Worm (Caenorhabditis elegans) whole organism, L1 larva: ENCODE results near the gene clec-175.

ENCODE experiments used
- C04F5.9 ChIP-seq: sonication (generic microtip); optimal IDR thresholded peaks from 2 replicates; lab custom pipeline; 2016; ENCODE audit warnings: missing genetic modification characterization, missing compliant biosample characterization
- F16B12.6 ChIP-seq: fragments of 150-350 bp; optimal IDR thresholded peaks from 2 replicates; lab custom pipeline; 2014; ENCODE audit warnings: missing biosample characterization, missing genetic modification characterization
- aha-1 ChIP-seq: fragments of 150-350 bp; optimal IDR thresholded peaks from 2 replicates; lab custom pipeline; 2014; ENCODE audit warnings: missing biosample characterization, missing genetic modification characterization
- aly-2 ChIP-seq: fragments of 150-350 bp; optimal IDR thresholded peaks from 2 replicates; lab custom pipeline; 2014; ENCODE audit warnings: missing biosample characterization, missing genetic modification characterization
- ama-1 ChIP-seq: fragments of 150-350 bp; optimal IDR thresholded peaks from 2 replicates; lab custom pipeline; 2014
- ceh-82 ChIP-seq, 3 experiments: fragments of 150-350 bp in 1 of 3; sonication (generic microtip) in 2 of 3; optimal IDR thresholded peaks; 2 replicates each; lab custom pipeline; 2014 to 2017; ENCODE audit warnings: missing biosample characterization in 3 of 3, missing genetic modification characterization in 3 of 3
- ceh-88 ChIP-seq: fragments of 200-800 bp; sonication (Bioruptor generic); IDR thresholded peaks from 2 replicates; pipeline ENCODE4 v1.3.6; 2022; ENCODE audit warnings: missing genetic modification characterization, missing compliant biosample characterization
- dpl-1 ChIP-seq, 3 experiments: fragments of 150-350 bp in 2 of 3; sonication (generic microtip) in 1 of 3; optimal IDR thresholded peaks; 2 replicates each; lab custom pipeline; 2014 to 2017; ENCODE audit warnings: missing biosample characterization in 3 of 3, missing genetic modification characterization in 3 of 3, missing genetic modification reagents in 3 of 3
- efl-1 ChIP-seq, 4 experiments: fragments of 150-350 bp; optimal IDR thresholded peaks in 3 of 4; peaks in 1 of 4; 1 replicate in 1 of 4; 2 replicates in 3 of 4; lab custom pipeline; 2014; ENCODE audit warnings: missing biosample characterization in 2 of 4, missing genetic modification characterization in 2 of 4, missing genetic modification reagents in 2 of 4
- ets-5 ChIP-seq: fragments of 200-800 bp; sonication (Bioruptor generic); IDR thresholded peaks from 2 replicates; pipeline ENCODE4 v1.3.6; 2022; ENCODE audit warnings: missing genetic modification characterization, missing compliant biosample characterization
- fkh-4 ChIP-seq: sonication (generic microtip); optimal IDR thresholded peaks from 2 replicates; lab custom pipeline; 2016; ENCODE audit warnings: missing compliant biosample characterization, missing genetic modification characterization, borderline replicate concordance
- fkh-8 ChIP-seq: sonication (generic microtip); optimal IDR thresholded peaks from 2 replicates; lab custom pipeline; 2016; ENCODE audit warnings: mild to moderate bottlenecking, missing genetic modification characterization, missing compliant biosample characterization
- grh-1 ChIP-seq: fragments of 200-800 bp; sonication (Bioruptor generic); IDR thresholded peaks from 2 replicates; pipeline ENCODE4 v1.3.6; 2022; ENCODE audit warnings: missing genetic modification reagents, missing genetic modification characterization, missing compliant biosample characterization
- hlh-4 ChIP-seq: sonication (generic microtip); optimal IDR thresholded peaks from 2 replicates; lab custom pipeline; 2016; ENCODE audit warnings: mild to moderate bottlenecking, missing genetic modification characterization, missing compliant biosample characterization
- jun-1 ChIP-seq: fragments of 150-350 bp; optimal IDR thresholded peaks from 2 replicates; lab custom pipeline; 2014; ENCODE audit warnings: missing biosample characterization, missing genetic modification reagents, missing genetic modification characterization
- lin-14 ChIP-seq: fragments of 200-800 bp; sonication (Bioruptor generic); optimal IDR thresholded peaks from 2 replicates; lab custom pipeline; 2018; ENCODE audit warnings: mild to moderate bottlenecking, missing genetic modification characterization, moderate library complexity, missing compliant biosample characterization
- lin-15B ChIP-seq: fragments of 150-350 bp; sonication (generic microtip); optimal IDR thresholded peaks from 3 replicates; lab custom pipeline; 2014; ENCODE audit warnings: missing biosample characterization, missing genetic modification characterization
- lir-3 ChIP-seq: sonication (generic microtip); optimal IDR thresholded peaks from 2 replicates; lab custom pipeline; 2016; ENCODE audit warnings: mild to moderate bottlenecking, missing genetic modification characterization, moderate library complexity, missing compliant biosample characterization; ENCODE audit not compliant: poor library complexity
- lsy-2 ChIP-seq, 2 experiments: fragments of 150-350 bp; optimal IDR thresholded peaks; 2 replicates each; lab custom pipeline; 2014; ENCODE audit warnings: missing biosample characterization in 2 of 2, missing genetic modification characterization in 2 of 2
- mab-9 ChIP-seq: fragments of 200-800 bp; sonication (Bioruptor generic); IDR thresholded peaks from 2 replicates; pipeline ENCODE4 v1.3.6; 2022; ENCODE audit warnings: missing genetic modification reagents, missing genetic modification characterization, missing compliant biosample characterization
- nhr-19 ChIP-seq: fragments of 200-800 bp; sonication (Bioruptor generic); conservative IDR thresholded peaks from 2 replicates; pipeline ENCODE4 v1.3.6; 2022; ENCODE audit warnings: missing genetic modification characterization, missing compliant biosample characterization
- nhr-47 ChIP-seq: sonication (generic microtip); optimal IDR thresholded peaks from 2 replicates; lab custom pipeline; 2016; ENCODE audit warnings: mild to moderate bottlenecking, missing genetic modification characterization, moderate library complexity, missing compliant biosample characterization
- nhr-71 ChIP-seq: sonication (generic microtip); optimal IDR thresholded peaks from 2 replicates; lab custom pipeline; 2016; ENCODE audit warnings: mild to moderate bottlenecking, missing genetic modification characterization, moderate library complexity, missing compliant biosample characterization
- nhr-77 ChIP-seq: fragments of 150-350 bp; optimal IDR thresholded peaks from 2 replicates; lab custom pipeline; 2014; ENCODE audit warnings: missing biosample characterization, missing genetic modification characterization
- nhr-85 ChIP-seq: sonication (generic microtip); peaks from one replicate; lab custom pipeline; 2016; ENCODE audit warnings: missing genetic modification characterization, inconsistent platforms, missing compliant biosample characterization
- skn-1 ChIP-seq: fragments of 150-350 bp; optimal IDR thresholded peaks from 2 replicates; lab custom pipeline; 2014; ENCODE audit warnings: missing biosample characterization, missing genetic modification characterization
- snu-23 ChIP-seq: sonication (generic microtip); optimal IDR thresholded peaks from 2 replicates; lab custom pipeline; 2016; ENCODE audit warnings: missing genetic modification characterization, missing compliant biosample characterization
- tlp-1 ChIP-seq: fragments of 150-350 bp; optimal IDR thresholded peaks from 2 replicates; lab custom pipeline; 2014; ENCODE audit warnings: missing biosample characterization, missing genetic modification characterization
- unc-98 ChIP-seq: fragments of 200-800 bp; sonication (Bioruptor generic); IDR thresholded peaks from 2 replicates; pipeline ENCODE4 v1.3.6; 2022; ENCODE audit warnings: missing genetic modification characterization, missing compliant biosample characterization
- xbp-1 ChIP-seq: sonication (generic microtip); optimal IDR thresholded peaks from 2 replicates; lab custom pipeline; 2016; ENCODE audit warnings: missing genetic modification characterization, missing compliant biosample characterization
- zag-1 ChIP-seq: fragments of 150-350 bp; optimal IDR thresholded peaks from 2 replicates; lab custom pipeline; 2014; ENCODE audit warnings: missing biosample characterization, missing genetic modification characterization
- zip-4 ChIP-seq: fragments of 200-800 bp; sonication (Bioruptor generic); optimal IDR thresholded peaks from 2 replicates; lab custom pipeline; 2018; ENCODE audit warnings: mild to moderate bottlenecking, missing genetic modification characterization, moderate library complexity, missing compliant biosample characterization
- ztf-11 ChIP-seq, 2 experiments: sonication (generic microtip); optimal IDR thresholded peaks; 2 replicates each; lab custom pipeline; 2016 to 2017; ENCODE audit warnings: missing genetic modification characterization in 2 of 2, missing biosample characterization in 1 of 2, missing compliant biosample characterization in 1 of 2

Gene clec-175

ce11 chrIV:4407055-4407461, 15.1 kb upstream of the clec-175 start (continued):
- TF ChIP-seq tlp-1 (tag; lab: Kevin White, UChicago), result no peak
- no peak for TF ChIP-seq unc-98 (GFP tag; lab: Robert Waterston, UW)
- TF ChIP-seq lin-15B, result no peak
- peak; percentile 5 for TF ChIP-seq snu-23 (GFP tag; lab: Kevin White, UChicago)
- no peak for TF ChIP-seq hlh-4 (tag; lab: Kevin White, UChicago)
- TF ChIP-seq fkh-4 (tag; lab: Kevin White, UChicago), result no peak
- peak; percentile 62 for TF ChIP-seq jun-1
- no peak for TF ChIP-seq ets-5 (GFP tag; lab: Robert Waterston, UW)
- TF ChIP-seq lsy-2 (tag; optimal IDR thresholded peaks at IDR 0.05; lab: Kevin White, UChicago), result peak; percentile 43 to 44
- TF ChIP-seq nhr-47 (tag; lab: Kevin White, UChicago), result peak; percentile 32
- no peak for TF ChIP-seq zag-1 (tag; lab: Kevin White, UChicago)
- TF ChIP-seq nhr-77 (tag; lab: Kevin White, UChicago), result peak; percentile 73
- peak; percentile 12 for TF ChIP-seq zip-4 (GFP tag; lab: Kevin White, UChicago)
- TF ChIP-seq ceh-82 (tag; optimal IDR thresholded peaks at IDR 0.05; lab: Kevin White, UChicago), result no peak
- TF ChIP-seq mab-9 (GFP tag; lab: Robert Waterston, UW), result no peak
- TF ChIP-seq efl-1 (optimal IDR thresholded peaks at IDR 0.05; lab: Kevin White, UChicago), result peak; percentile 52 to 54
- TF ChIP-seq efl-1 (GFP tag; optimal IDR thresholded peaks at IDR 0.05 in 1 of 2; lab: Kevin White, UChicago), result peak; percentile 12 to 93
- TF ChIP-seq nhr-19, result peak; percentile 64
- no peak for TF ChIP-seq aly-2 (tag; lab: Kevin White, UChicago)
- peak; percentile 20 for TF ChIP-seq skn-1 (tag; lab: Kevin White, UChicago)

ce11 chrIV:4408714-4409113, 13.4 kb upstream of the clec-175 start:
- TF ChIP-seq nhr-71 (no peak), aha-1 (no peak), efl-1 (optimal IDR thresholded peaks at IDR 0.05; lab: Kevin White, UChicago) (no peak), efl-1 (GFP tag; optimal IDR thresholded peaks at IDR 0.05 in 1 of 2; lab: Kevin White, UChicago) (peak in 1 of 2 experiments; percentile 81)

- TF ChIP-seq grh-1 (GFP tag; lab: Robert Waterston, UW) (no peak), nhr-85 (tag; lab: Kevin White, UChicago) (peak; percentile 18), efl-1 (optimal IDR thresholded peaks at IDR 0.05; lab: Kevin White, UChicago) (no peak), efl-1 (GFP tag; optimal IDR thresholded peaks at IDR 0.05 in 1 of 2; lab: Kevin White, UChicago) (peak in 1 of 2 experiments; percentile 70)
These were observed 11.6 kb upstream of the clec-175 start for ce11 chrIV:4410526-4410925.

ce11 chrIV:4411311-4411947, 10.7 kb upstream of the clec-175 start:
- TF ChIP-seq ceh-82 (tag; optimal IDR thresholded peaks at IDR 0.05; lab: Kevin White, UChicago) (no peak), unc-98 (GFP tag; lab: Robert Waterston, UW) (no peak)
- TF ChIP-seq, all 84 proteins: peak for 0

- TF ChIP-seq efl-1 (optimal IDR thresholded peaks at IDR 0.05; lab: Kevin White, UChicago) (no peak), efl-1 (GFP tag; optimal IDR thresholded peaks at IDR 0.05 in 1 of 2; lab: Kevin White, UChicago) (peak in 1 of 2 experiments; percentile 60), fkh-8 (no peak)
These were observed 10.2 kb upstream of the clec-175 start for ce11 chrIV:4411948-4412335.

- no peak for TF ChIP-seq lir-3 (tag; lab: Kevin White, UChicago)
- no peak for TF ChIP-seq lin-14
- TF ChIP-seq xbp-1, result no peak
- no peak for TF ChIP-seq snu-23 (GFP tag; lab: Kevin White, UChicago)
- no peak for TF ChIP-seq efl-1 (optimal IDR thresholded peaks at IDR 0.05; lab: Kevin White, UChicago)
- TF ChIP-seq efl-1 (GFP tag; optimal IDR thresholded peaks at IDR 0.05 in 1 of 2; lab: Kevin White, UChicago), result peak in 1 of 2 experiments; percentile 58
These were observed 9.0 kb upstream of the clec-175 start for ce11 chrIV:4413114-4413513.

ce11 chrIV:4423026-4423425, 897 bp downstream of the clec-175 start:
- TF ChIP-seq dpl-1 (GFP tag; optimal IDR thresholded peaks at IDR 0.05; lab: Kevin White, UChicago) (no peak), C04F5.9 (tag; lab: Kevin White, UChicago) (no peak), ztf-11 (tag; optimal IDR thresholded peaks at IDR 0.05; lab: Kevin White, UChicago) (no peak), ceh-88 (GFP tag; lab: Robert Waterston, UW) (no peak), F16B12.6 (no peak), lsy-2 (tag; optimal IDR thresholded peaks at IDR 0.05; lab: Kevin White, UChicago) (no peak), ama-1 (lab: Kevin White, UChicago) (no peak)
